Worm (Caenorhabditis elegans): ENCODE measurements around the gene clec-24.

DNA sequence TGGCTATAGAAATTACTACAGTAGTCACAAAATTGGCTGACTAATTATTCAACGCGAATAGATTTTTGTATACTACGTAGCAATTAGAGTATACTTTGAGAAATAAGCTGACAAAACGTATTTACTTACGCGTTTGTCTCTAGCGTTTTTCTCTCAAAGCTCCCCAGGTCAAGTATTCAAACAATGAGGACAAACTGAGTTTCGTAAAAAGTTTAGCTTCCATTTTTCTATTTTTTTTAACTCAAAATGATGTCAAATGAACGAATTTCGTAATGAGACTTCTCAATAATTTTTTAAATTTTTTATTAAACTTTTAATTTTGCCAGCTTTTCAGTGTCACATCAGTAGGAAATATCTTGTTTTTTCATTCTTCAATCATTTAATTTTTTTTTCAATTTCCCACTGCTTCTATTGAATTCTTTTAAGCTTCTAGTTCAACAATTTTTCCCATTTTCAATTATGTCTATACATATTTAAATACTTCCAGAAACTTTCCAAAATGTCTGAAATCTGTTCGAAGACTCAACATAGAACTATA lies 27.0 kb downstream of the clec-24 start, which contains the start of the genes ifas-2 and fbxa-44:
- TF ChIP-seq fkh-10 (GFP tag; optimal IDR thresholded peaks at IDR 0.05) (no peak), nhr-11 (tag; optimal IDR thresholded peaks at IDR 0.05) (no peak), R02D3.7 (tag; optimal IDR thresholded peaks at IDR 0.05) (no peak), nhr-12 (tag; optimal IDR thresholded peaks at IDR 0.05) (no peak), unc-62 (GFP tag; optimal IDR thresholded peaks at IDR 0.05) (no peak), lin-15B (tag; optimal IDR thresholded peaks at IDR 0.05) (no peak), nhr-28 (tag; optimal IDR thresholded peaks at IDR 0.05) (no peak), ceh-82 (tag; optimal IDR thresholded peaks at IDR 0.05) (no peak), mdl-1 (tag; optimal IDR thresholded peaks at IDR 0.05) (no peak), ama-1 (optimal IDR thresholded peaks at IDR 0.05) (no peak), unc-39 (tag; optimal IDR thresholded peaks at IDR 0.05) (no peak), pha-4 (tag; optimal IDR thresholded peaks at IDR 0.05) (no peak), aly-2 (tag; optimal IDR thresholded peaks at IDR 0.05) (no peak)
